Fruit fly (Drosophila melanogaster): Measurements from ENCODE around the gene CG46427.

dm6 chr3R:12443769-12444168 is 4.8 kb upstream of the CG46427 start:
- TF ChIP-seq cic (GFP tag; optimal IDR thresholded peaks at IDR 0.05) = no peak
- no peak for TF ChIP-seq Mnt (GFP tag; optimal IDR thresholded peaks at IDR 0.05)
- TF ChIP-seq CG5204 (GFP tag; optimal IDR thresholded peaks at IDR 0.05) = no peak
- TF ChIP-seq CG33017 (tag; optimal IDR thresholded peaks at IDR 0.05) = no peak
- no peak for TF ChIP-seq bab1 (GFP tag; optimal IDR thresholded peaks at IDR 0.05)
- TF ChIP-seq CG1620 (GFP tag; optimal IDR thresholded peaks at IDR 0.05) = no peak
- TF ChIP-seq Crg-1 (GFP tag; optimal IDR thresholded peaks at IDR 0.05) = no peak

Measured in whole organism, adult.